Worm (Caenorhabditis elegans) whole organism, L3 larva: Measurements from ENCODE around the gene phat-4.

Experiments
- R02D3.7 ChIP-seq: fragments of 150-350 bp; optimal IDR thresholded peaks from 2 replicates; lab custom pipeline; 2014; ENCODE audit warnings: missing biosample characterization, missing genetic modification characterization
- aly-2 ChIP-seq: fragments of 150-350 bp; optimal IDR thresholded peaks from 2 replicates; lab custom pipeline; 2014; ENCODE audit warnings: missing biosample characterization, missing genetic modification characterization
- ama-1 ChIP-seq: fragments of 150-350 bp; optimal IDR thresholded peaks from 2 replicates; lab custom pipeline; 2018
- ceh-16 ChIP-seq: sonication (generic microtip); optimal IDR thresholded peaks from 2 replicates; lab custom pipeline; 2017; ENCODE audit warnings: missing biosample characterization, missing genetic modification characterization
- ceh-28 ChIP-seq: fragments of 150-350 bp; optimal IDR thresholded peaks from 2 replicates; lab custom pipeline; 2014; ENCODE audit warnings: missing biosample characterization, missing genetic modification reagents, missing genetic modification characterization
- ceh-82 ChIP-seq: fragments of 150-350 bp; optimal IDR thresholded peaks from 2 replicates; lab custom pipeline; 2014; ENCODE audit warnings: missing biosample characterization, missing genetic modification characterization
- ceh-9 ChIP-seq: sonication (generic microtip); optimal IDR thresholded peaks from 2 replicates; lab custom pipeline; 2018; ENCODE audit warnings: missing biosample characterization, missing genetic modification characterization
- daf-12 ChIP-seq: fragments of 150-350 bp; optimal IDR thresholded peaks from 2 replicates; lab custom pipeline; 2014; ENCODE audit warnings: missing biosample characterization, missing genetic modification reagents, missing genetic modification characterization
- egl-5 ChIP-seq: fragments of 150-350 bp; optimal IDR thresholded peaks from 2 replicates; lab custom pipeline; 2017; ENCODE audit warnings: missing biosample characterization, missing genetic modification reagents, missing genetic modification characterization, inconsistent platforms
- elt-1 ChIP-seq: fragments of 150-350 bp; optimal IDR thresholded peaks from 2 replicates; lab custom pipeline; 2014; ENCODE audit warnings: missing biosample characterization, missing genetic modification characterization
- elt-2 ChIP-seq: sonication (generic microtip); optimal IDR thresholded peaks from 2 replicates; lab custom pipeline; 2016; ENCODE audit warnings: missing genetic modification reagents, mild to moderate bottlenecking, missing genetic modification characterization, missing compliant biosample characterization
- elt-3 ChIP-seq, 3 experiments: fragments of 150-350 bp in 1 of 3; sonication (generic microtip) in 2 of 3; optimal IDR thresholded peaks; 2 replicates in 2 of 3; 4 replicates in 1 of 3; lab custom pipeline; 2014 to 2017; ENCODE audit warnings: missing biosample characterization in 3 of 3, missing genetic modification characterization in 3 of 3
- eor-1 ChIP-seq, 2 experiments: fragments of 150-350 bp; optimal IDR thresholded peaks; 2 replicates each; lab custom pipeline; 2014 to 2018; ENCODE audit warnings: missing biosample characterization in 2 of 2, missing genetic modification characterization in 2 of 2
- fkh-10 ChIP-seq: sonication (generic microtip); optimal IDR thresholded peaks from 2 replicates; lab custom pipeline; 2017; ENCODE audit warnings: missing biosample characterization, missing genetic modification reagents, missing genetic modification characterization
- fos-1 ChIP-seq: fragments of 150-350 bp; optimal IDR thresholded peaks from 2 replicates; lab custom pipeline; 2014; ENCODE audit warnings: missing biosample characterization, missing genetic modification characterization
- hmg-11 ChIP-seq: sonication (generic microtip); optimal IDR thresholded peaks from 2 replicates; lab custom pipeline; 2016; ENCODE audit warnings: missing genetic modification characterization, missing compliant biosample characterization
- jun-1 ChIP-seq: fragments of 150-350 bp; optimal IDR thresholded peaks from 2 replicates; lab custom pipeline; 2014; ENCODE audit warnings: missing biosample characterization, missing genetic modification reagents, missing genetic modification characterization
- lin-39 ChIP-seq: fragments of 150-350 bp; optimal IDR thresholded peaks from 2 replicates; lab custom pipeline; 2018; ENCODE audit warnings: missing biosample characterization, missing genetic modification reagents, missing genetic modification characterization
- mdl-1 ChIP-seq: fragments of 150-350 bp; optimal IDR thresholded peaks from 2 replicates; lab custom pipeline; 2014; ENCODE audit warnings: missing biosample characterization, missing genetic modification characterization
- mml-1 ChIP-seq: fragments of 150-350 bp; sonication (generic microtip); optimal IDR thresholded peaks from 3 replicates; lab custom pipeline; 2014; ENCODE audit warnings: missing biosample characterization, missing genetic modification characterization
- nfya-1 ChIP-seq: sonication (generic microtip); optimal IDR thresholded peaks from 2 replicates; lab custom pipeline; 2017; ENCODE audit warnings: missing genetic modification characterization, mild to moderate bottlenecking, missing compliant biosample characterization, antibody characterized with exemption, moderate library complexity; ENCODE audit not compliant: insufficient read depth
- nhr-12 ChIP-seq: fragments of 150-350 bp; optimal IDR thresholded peaks from 2 replicates; lab custom pipeline; 2014; ENCODE audit warnings: missing biosample characterization, missing genetic modification characterization
- nhr-23 ChIP-seq: fragments of 150-350 bp; optimal IDR thresholded peaks from 2 replicates; lab custom pipeline; 2014; ENCODE audit warnings: missing biosample characterization, missing genetic modification reagents, missing genetic modification characterization
- nhr-28 ChIP-seq: fragments of 150-350 bp; optimal IDR thresholded peaks from 2 replicates; lab custom pipeline; 2014; ENCODE audit warnings: missing biosample characterization, missing genetic modification characterization
- nhr-43 ChIP-seq: sonication (generic microtip); optimal IDR thresholded peaks from 2 replicates; lab custom pipeline; 2016; ENCODE audit warnings: mild to moderate bottlenecking, missing genetic modification characterization, missing compliant biosample characterization; ENCODE audit not compliant: poor library complexity, severe bottlenecking
- nhr-67 ChIP-seq: fragments of 150-350 bp; optimal IDR thresholded peaks from 2 replicates; lab custom pipeline; 2014; ENCODE audit warnings: missing biosample characterization, missing genetic modification characterization
- nhr-77 ChIP-seq: fragments of 150-350 bp; optimal IDR thresholded peaks from 2 replicates; lab custom pipeline; 2014; ENCODE audit warnings: missing biosample characterization, missing genetic modification characterization
- pqm-1 ChIP-seq: fragments of 150-350 bp; optimal IDR thresholded peaks from 2 replicates; lab custom pipeline; 2017; ENCODE audit warnings: missing biosample characterization, missing genetic modification characterization, inconsistent platforms
- sea-2 ChIP-seq: fragments of 150-350 bp; sonication (generic microtip); optimal IDR thresholded peaks from 4 replicates; lab custom pipeline; 2014; ENCODE audit warnings: missing biosample characterization, missing genetic modification reagents, missing genetic modification characterization
- snpc-4 ChIP-seq: fragments of 150-350 bp; optimal IDR thresholded peaks from 2 replicates; lab custom pipeline; 2014; ENCODE audit warnings: missing biosample characterization, missing genetic modification characterization
- unc-39 ChIP-seq: sonication (generic microtip); optimal IDR thresholded peaks from 4 replicates; lab custom pipeline; 2017; ENCODE audit warnings: missing biosample characterization, missing genetic modification characterization
- unc-62 ChIP-seq: fragments of 150-350 bp; sonication (generic microtip); optimal IDR thresholded peaks from 4 replicates; lab custom pipeline; 2014; ENCODE audit warnings: missing biosample characterization, missing genetic modification reagents, missing genetic modification characterization
- ztf-11 ChIP-seq: fragments of 150-350 bp; optimal IDR thresholded peaks from 2 replicates; lab custom pipeline; 2014; ENCODE audit warnings: missing biosample characterization, missing genetic modification characterization
- ztf-4 ChIP-seq: fragments of 150-350 bp; optimal IDR thresholded peaks from 2 replicates; lab custom pipeline; 2014; ENCODE audit warnings: missing biosample characterization, missing genetic modification characterization

Gene phat-4

ce11 chrV:4116071-4116470 lies 13.6 kb upstream of the phat-4 start, which contains the start of gene T05B4.8:
TSS of gene T05B4.8 (minus strand) at chrV:4116171.
- TF ChIP-seq ceh-16 (tag; lab: Kevin White, UChicago) (no peak), ceh-9 (tag; lab: Kevin White, UChicago) (no peak), fkh-10 (GFP tag; lab: Kevin White, UChicago) (no peak), ztf-11 (tag; lab: Kevin White, UChicago) (no peak), lin-39 (tag; lab: Kevin White, UChicago) (no peak), nhr-28 (tag; lab: Kevin White, UChicago) (no peak), nhr-12 (tag; lab: Kevin White, UChicago) (no peak), mml-1 (tag; lab: Kevin White, UChicago) (no peak), elt-1 (tag; lab: Kevin White, UChicago) (no peak), sea-2 (GFP tag; lab: Kevin White, UChicago) (no peak), unc-39 (no peak), mdl-1 (tag; lab: Kevin White, UChicago) (no peak), elt-3 (tag; optimal IDR thresholded peaks at IDR 0.05; lab: Kevin White, UChicago) (no peak), ceh-82 (tag; lab: Kevin White, UChicago) (no peak), aly-2 (tag; lab: Kevin White, UChicago) (no peak), jun-1 (tag; lab: Kevin White, UChicago) (no peak), hmg-11 (no peak), eor-1 (tag; optimal IDR thresholded peaks at IDR 0.05; lab: Kevin White, UChicago) (no peak)

- TF ChIP-seq ama-1 (lab: Kevin White, UChicago), result no peak
These were observed 11.4 kb upstream of the phat-4 start, which contains the start of gene T05B4.9 for ce11 chrV:4118332-4118731. TSS of gene T05B4.9 (minus strand) at chrV:4118432.

ce11 chrV:4120629-4121028 lies 9.1 kb upstream of the phat-4 start, which contains the start of gene T05B4.10:
TSS of gene T05B4.10 (minus strand) at chrV:4120729.
- TF ChIP-seq ceh-9 (tag; lab: Kevin White, UChicago), result no peak
- TF ChIP-seq eor-1 (tag; optimal IDR thresholded peaks at IDR 0.05; lab: Kevin White, UChicago), result no peak
- no peak for TF ChIP-seq nhr-43 (tag; lab: Kevin White, UChicago)
- TF ChIP-seq R02D3.7 (tag; lab: Kevin White, UChicago), result no peak
- TF ChIP-seq daf-12 (tag; lab: Kevin White, UChicago), result no peak
- TF ChIP-seq nfya-1 (tag; lab: Kevin White, UChicago), result no peak
- TF ChIP-seq unc-62, result no peak
- no peak for TF ChIP-seq fkh-10 (GFP tag; lab: Kevin White, UChicago)
- no peak for TF ChIP-seq ztf-4
- TF ChIP-seq ztf-11 (tag; lab: Kevin White, UChicago), result no peak
- TF ChIP-seq nhr-77, result no peak
- no peak for TF ChIP-seq elt-3 (tag; optimal IDR thresholded peaks at IDR 0.05; lab: Kevin White, UChicago)
- no peak for TF ChIP-seq nhr-23 (tag; lab: Kevin White, UChicago)
- no peak for TF ChIP-seq ceh-28
- no peak for TF ChIP-seq pqm-1
- no peak for TF ChIP-seq fos-1 (tag; lab: Kevin White, UChicago)
- TF ChIP-seq lin-39 (tag; lab: Kevin White, UChicago), result no peak
- TF ChIP-seq elt-2 (tag; lab: Kevin White, UChicago), result no peak

- no peak for TF ChIP-seq eor-1 (tag; optimal IDR thresholded peaks at IDR 0.05; lab: Kevin White, UChicago)
- no peak for TF ChIP-seq egl-5 (tag; lab: Kevin White, UChicago)
- no peak for TF ChIP-seq nhr-67 (tag; lab: Kevin White, UChicago)
- TF ChIP-seq, all 47 proteins: peak for 0
These were observed 7.3 kb upstream of the phat-4 start, which contains the start of gene phat-5 for ce11 chrV:4122415-4122814. TSS of gene phat-5 (minus strand) at chrV:4122515.

ce11 chrV:4125552-4126084 lies 4.1 kb upstream of the phat-4 start, which contains the start of gene T05B4.12:
TSS of gene T05B4.12 (minus strand) at chrV:4126034.
- TF ChIP-seq nhr-23 (tag; lab: Kevin White, UChicago) (no peak), unc-39 (no peak), ceh-28 (no peak), pqm-1 (no peak), ceh-16 (tag; lab: Kevin White, UChicago) (no peak), snpc-4 (tag; lab: Kevin White, UChicago) (no peak)
